Fruit fly (Drosophila melanogaster): ENCODE data around the gene spartin.

The spartin gene

dm6 chr3R:4641616-4642102, 12.9 kb upstream of the spartin start, which contains the start of the genes CG9775, MED31 and slx1 (continued):
- TF ChIP-seq zen2 (GFP tag; IDR thresholded peaks at IDR 0.05; ENCODE audit: partially characterized antibody) = no peak
- peak; percentile 86 for TF ChIP-seq CG11504 (tag; optimal IDR thresholded peaks at IDR 0.05)
- TF ChIP-seq Ssrp (tag; optimal IDR thresholded peaks at IDR 0.05) = peak; percentile 80
- no peak for TF ChIP-seq Sin3A (optimal IDR thresholded peaks at IDR 0.05)
- TF ChIP-seq oc (tag; optimal IDR thresholded peaks at IDR 0.05) = peak; percentile 75
- TF ChIP-seq Dp (GFP tag; optimal IDR thresholded peaks at IDR 0.05) = peak; percentile 14
- peak; percentile 84 for TF ChIP-seq CG30403 (GFP tag; optimal IDR thresholded peaks at IDR 0.05)
- TF ChIP-seq so (GFP tag; IDR thresholded peaks at IDR 0.05) = peak; percentile 73; the same call in 2 of the 3 replicates
- no peak for TF ChIP-seq cad (GFP tag; optimal IDR thresholded peaks at IDR 0.05)
- TF ChIP-seq ara (GFP tag; IDR thresholded peaks at IDR 0.05) = peak; percentile 57; the same call in 1 of the 2 replicates
- TF ChIP-seq NC2β (GFP tag; optimal IDR thresholded peaks at IDR 0.05) = peak; percentile 18
- no peak for TF ChIP-seq HLHmδ (GFP tag; optimal IDR thresholded peaks at IDR 0.05)
- no peak for TF ChIP-seq Oaz (GFP tag; IDR thresholded peaks at IDR 0.05)
- TF ChIP-seq CG17186 (GFP tag; optimal IDR thresholded peaks at IDR 0.05) = peak; percentile 48
- peak; percentile 59 for TF ChIP-seq HHEX (GFP tag; optimal IDR thresholded peaks at IDR 0.05)
- no peak for TF ChIP-seq sna (GFP tag; IDR thresholded peaks at IDR 0.05; ENCODE audit: partially characterized antibody)
- no peak for TF ChIP-seq CG7987 (GFP tag; optimal IDR thresholded peaks at IDR 0.05)
- TF ChIP-seq CG11696 (GFP tag; IDR thresholded peaks at IDR 0.05) = peak; percentile 61
- peak; percentile 88 for TF ChIP-seq CG12659 (GFP tag; optimal IDR thresholded peaks at IDR 0.05)
- TF ChIP-seq danr (GFP tag; IDR thresholded peaks at IDR 0.05) = peak; percentile 51; the same call in 1 of the 2 replicates
- peak; percentile 51 for TF ChIP-seq cas (GFP tag; IDR thresholded peaks at IDR 0.05)
- TF ChIP-seq CG7372 (GFP tag; IDR thresholded peaks at IDR 0.05) = peak; percentile 75
- TF ChIP-seq CG16779 (GFP tag; IDR thresholded peaks at IDR 0.05) = no peak
- peak; percentile 75 for TF ChIP-seq dmrt99B (tag; optimal IDR thresholded peaks at IDR 0.05)
- TF ChIP-seq hbn (GFP tag; IDR thresholded peaks at IDR 0.05; ENCODE audit: partially characterized antibody) = no peak
- peak; percentile 37 for TF ChIP-seq twi (tag; optimal IDR thresholded peaks at IDR 0.05)
- peak; percentile 51; the same call in 3 of the 4 replicates for TF ChIP-seq Gug (GFP tag; IDR thresholded peaks at IDR 0.05)
- peak; percentile 64 for TF ChIP-seq CG17385 (GFP tag; optimal IDR thresholded peaks at IDR 0.05)
- TF ChIP-seq abd-A (tag; optimal IDR thresholded peaks at IDR 0.05) = no peak
- TF ChIP-seq CG1603 (tag; optimal IDR thresholded peaks at IDR 0.05) = peak; percentile 53
- peak; percentile 68 for TF ChIP-seq CG18619 (GFP tag; optimal IDR thresholded peaks at IDR 0.05)
- peak; percentile 25 for TF ChIP-seq pb (GFP tag; optimal IDR thresholded peaks at IDR 0.05)
- TF ChIP-seq CG4854 (GFP tag; optimal IDR thresholded peaks at IDR 0.05) = no peak
- TF ChIP-seq ham (GFP tag; IDR thresholded peaks at IDR 0.05) = no peak
- TF ChIP-seq CG33557 (GFP tag; optimal IDR thresholded peaks at IDR 0.05) = peak; percentile 52
- TF ChIP-seq stwl (tag; optimal IDR thresholded peaks at IDR 0.05) = peak; percentile 56
- TF ChIP-seq tll (GFP tag; optimal IDR thresholded peaks at IDR 0.05) = no peak
- TF ChIP-seq CG9727 (GFP tag; optimal IDR thresholded peaks at IDR 0.05) = peak; percentile 77
- TF ChIP-seq wek (GFP tag; optimal IDR thresholded peaks at IDR 0.05) = peak; percentile 92
- peak; percentile 60 for TF ChIP-seq CG14667 (GFP tag; IDR thresholded peaks at IDR 0.05)
- TF ChIP-seq CG5953 (GFP tag; IDR thresholded peaks at IDR 0.05) = no peak
- no peak for TF ChIP-seq btn (GFP tag; optimal IDR thresholded peaks at IDR 0.05)
- 0 out of 2 replicates have a peak, but pooled peaks have one; percentile 10 for TF ChIP-seq bbx (GFP tag; IDR thresholded peaks at IDR 0.05; ENCODE audit: partially characterized antibody)
- peak; percentile 77 for TF ChIP-seq CG9215 (GFP tag; IDR thresholded peaks at IDR 0.05)
- peak; percentile 60; the same call in 1 of the 2 replicates for TF ChIP-seq CG11085 (GFP tag; IDR thresholded peaks at IDR 0.05)
- TF ChIP-seq CG18476 (GFP tag; optimal IDR thresholded peaks at IDR 0.05) = no peak
- no peak for TF ChIP-seq CG15269 (tag; optimal IDR thresholded peaks at IDR 0.05)
- TF ChIP-seq E2f2 (GFP tag; IDR thresholded peaks at IDR 0.05) = peak; percentile 53
- TF ChIP-seq repo (GFP tag; optimal IDR thresholded peaks at IDR 0.05) = no peak
- peak; percentile 36 for TF ChIP-seq CG12299 (tag; optimal IDR thresholded peaks at IDR 0.05)

Data from whole organism, embryonic.